Fruit fly (Drosophila melanogaster) whole organism, embryonic: ENCODE measurements around the gene Abcd1.

ENCODE experiments used
- BEAF-32 ChIP-seq: fragments of 200-800 bp; sonication (Bioruptor generic); optimal IDR thresholded peaks from 3 replicates; lab custom pipeline; 2017; ENCODE audit warnings: missing biosample characterization, missing genetic modification characterization, mild to moderate bottlenecking, moderate library complexity, missing genetic modification reagents
- Bgb ChIP-seq: fragments of 200-800 bp; sonication (Bioruptor generic); IDR thresholded peaks from 2 replicates; pipeline ENCODE4 v1.3.6; 2022; ENCODE audit warnings: missing biosample characterization, missing genetic modification characterization; ENCODE audit not compliant: partially characterized antibody
- Bteb2 ChIP-seq: fragments of 200-800 bp; sonication (Bioruptor generic); optimal IDR thresholded peaks from 2 replicates; lab custom pipeline; 2016; ENCODE audit warnings: missing biosample characterization, missing genetic modification characterization
- CG1024 ChIP-seq: fragments of 200-800 bp; sonication (Bioruptor generic); IDR thresholded peaks from 2 replicates; pipeline ENCODE4 v1.3.6; 2022; ENCODE audit warnings: missing biosample characterization, missing genetic modification characterization
- CG10267 ChIP-seq: fragments of 200-800 bp; sonication (Bioruptor generic); optimal IDR thresholded peaks from 2 replicates; lab custom pipeline; 2018; ENCODE audit warnings: missing biosample characterization, mild to moderate bottlenecking, missing genetic modification characterization, moderate library complexity
- CG13624 ChIP-seq: fragments of 200-800 bp; sonication (Bioruptor generic); optimal IDR thresholded peaks from 2 replicates; lab custom pipeline; 2016; ENCODE audit warnings: missing biosample characterization, missing genetic modification characterization
- CG1603 ChIP-seq: fragments of 200-800 bp; sonication (Bioruptor generic); optimal IDR thresholded peaks from 2 replicates; lab custom pipeline; 2019; ENCODE audit warnings: missing biosample characterization, mild to moderate bottlenecking, missing genetic modification characterization, moderate library complexity
- CG17802 ChIP-seq: fragments of 200-800 bp; sonication (Bioruptor generic); optimal IDR thresholded peaks from 2 replicates; lab custom pipeline; 2018; ENCODE audit warnings: missing biosample characterization, mild to moderate bottlenecking, missing genetic modification characterization, moderate library complexity
- CG30020 ChIP-seq: fragments of 200-800 bp; optimal IDR thresholded peaks from 2 replicates; lab custom pipeline; 2019; ENCODE audit warnings: missing biosample characterization, mild to moderate bottlenecking, missing genetic modification characterization, moderate library complexity
- CG4617 ChIP-seq: fragments of 200-800 bp; sonication (Bioruptor generic); optimal IDR thresholded peaks from 3 replicates; lab custom pipeline; 2016; ENCODE audit warnings: missing biosample characterization, missing genetic modification characterization, borderline replicate concordance
- CG5953 ChIP-seq: fragments of 200-800 bp; sonication (Bioruptor generic); IDR thresholded peaks from 2 replicates; pipeline ENCODE4 v1.3.6; 2022; ENCODE audit warnings: missing biosample characterization, missing genetic modification characterization
- CG6254 ChIP-seq: fragments of 200-800 bp; sonication (Bioruptor generic); optimal IDR thresholded peaks from 3 replicates; lab custom pipeline; 2017; ENCODE audit warnings: mild to moderate bottlenecking, missing biosample characterization, missing genetic modification reagents, missing genetic modification characterization
- CG7271 ChIP-seq: fragments of 200-800 bp; sonication (Bioruptor generic); optimal IDR thresholded peaks from 2 replicates; lab custom pipeline; 2018; ENCODE audit warnings: missing biosample characterization, mild to moderate bottlenecking, missing genetic modification characterization, moderate library complexity
- CG7357 ChIP-seq: fragments of 200-800 bp; sonication (Bioruptor generic); IDR thresholded peaks from 3 replicates; pipeline ENCODE4 v1.3.6; 2022; ENCODE audit warnings: missing biosample characterization, missing genetic modification characterization
- CG7745 ChIP-seq: fragments of 200-800 bp; sonication (Bioruptor generic); optimal IDR thresholded peaks from 2 replicates; lab custom pipeline; 2018; ENCODE audit warnings: missing biosample characterization, mild to moderate bottlenecking, missing genetic modification characterization, moderate library complexity
- CG7839 ChIP-seq: fragments of 200-800 bp; sonication (Bioruptor generic); optimal IDR thresholded peaks from 3 replicates; lab custom pipeline; 2018; ENCODE audit warnings: missing biosample characterization, mild to moderate bottlenecking, missing genetic modification characterization, moderate library complexity
- CHES-1-like ChIP-seq: fragments of 200-800 bp; sonication (Bioruptor generic); optimal IDR thresholded peaks from 2 replicates; lab custom pipeline; 2016; ENCODE audit warnings: missing biosample characterization, missing genetic modification characterization
- Dfd ChIP-seq, 2 experiments: fragments of >200 bp; optimal IDR thresholded peaks; 2 replicates each; lab custom pipeline; 2017; ENCODE audit warnings: missing biosample characterization in 2 of 2, missing genetic modification characterization in 2 of 2
- Dref ChIP-seq: fragments of 200-800 bp; sonication (Bioruptor generic); IDR thresholded peaks from 2 replicates; pipeline ENCODE4 v1.3.6; 2022; ENCODE audit warnings: missing biosample characterization, missing genetic modification characterization
- Ets97D ChIP-seq: fragments of 200-800 bp; sonication (Bioruptor generic); optimal IDR thresholded peaks from 3 replicates; lab custom pipeline; 2016; ENCODE audit warnings: missing biosample characterization, missing genetic modification characterization
- Hmr ChIP-seq: fragments of 200-800 bp; sonication (Bioruptor generic); optimal IDR thresholded peaks from 3 replicates; lab custom pipeline; 2017; ENCODE audit warnings: mild to moderate bottlenecking, missing biosample characterization, missing genetic modification reagents, missing genetic modification characterization
- Hr78 ChIP-seq, 2 experiments: fragments of 200-800 bp in 1 of 2; fragments of >200 bp in 1 of 2; sonication (Bioruptor generic) in 1 of 2; optimal IDR thresholded peaks; 2 replicates each; lab custom pipeline; 2017 to 2019; ENCODE audit warnings: missing biosample characterization in 2 of 2, missing genetic modification characterization in 2 of 2, mild to moderate bottlenecking in 1 of 2, moderate library complexity in 1 of 2
- Hsf ChIP-seq: fragments of 200-800 bp; sonication (Bioruptor generic); optimal IDR thresholded peaks from 3 replicates; lab custom pipeline; 2016; ENCODE audit warnings: missing biosample characterization, missing genetic modification characterization
- NC2α ChIP-seq: fragments of 200-800 bp; sonication (Bioruptor generic); optimal IDR thresholded peaks from 2 replicates; lab custom pipeline; 2016; ENCODE audit warnings: missing biosample characterization, missing genetic modification characterization
- NFAT ChIP-seq: fragments of 200-800 bp; sonication (Bioruptor generic); IDR thresholded peaks from 2 replicates; pipeline ENCODE4 v1.3.6; 2022; ENCODE audit warnings: missing biosample characterization, missing genetic modification characterization
- Neu2 ChIP-seq: fragments of 200-800 bp; sonication (Bioruptor generic); optimal IDR thresholded peaks from 3 replicates; lab custom pipeline; 2016; ENCODE audit warnings: missing biosample characterization, missing genetic modification characterization, borderline replicate concordance
- Ptx1 ChIP-seq: fragments of 200-800 bp; sonication (Bioruptor generic); IDR thresholded peaks from 2 replicates; pipeline ENCODE4 v1.3.6; 2022; ENCODE audit warnings: missing biosample characterization, missing genetic modification characterization
- Sry-δ ChIP-seq: fragments of 200-800 bp; sonication (Bioruptor generic); optimal IDR thresholded peaks from 2 replicates; lab custom pipeline; 2016; ENCODE audit warnings: missing biosample characterization, missing genetic modification characterization
- YL-1 ChIP-seq: fragments of 200-800 bp; sonication (Bioruptor generic); optimal IDR thresholded peaks from 3 replicates; lab custom pipeline; 2017; ENCODE audit warnings: missing biosample characterization, mild to moderate bottlenecking, missing genetic modification characterization
- chn ChIP-seq: fragments of 200-800 bp; sonication (Bioruptor generic); optimal IDR thresholded peaks from 2 replicates; lab custom pipeline; 2016; ENCODE audit warnings: missing biosample characterization, missing genetic modification characterization
- dpn ChIP-seq, 2 experiments: fragments of 200-800 bp; sonication (Bioruptor generic); optimal IDR thresholded peaks; 3 replicates each; lab custom pipeline; 2016; ENCODE audit warnings: missing biosample characterization in 2 of 2, missing genetic modification characterization in 2 of 2
- emc ChIP-seq: fragments of 200-800 bp; sonication (Bioruptor generic); optimal IDR thresholded peaks from 2 replicates; lab custom pipeline; 2016; ENCODE audit warnings: missing biosample characterization, missing genetic modification characterization
- eve ChIP-seq, 2 experiments: fragments of >200 bp; optimal IDR thresholded peaks; 2 replicates each; lab custom pipeline; 2017; ENCODE audit warnings: missing biosample characterization in 2 of 2, missing genetic modification characterization in 2 of 2
- exex ChIP-seq: fragments of 200-800 bp; sonication (Bioruptor generic); optimal IDR thresholded peaks from 4 replicates; lab custom pipeline; 2018; ENCODE audit warnings: missing biosample characterization, mild to moderate bottlenecking, missing genetic modification characterization, moderate library complexity
- gcm ChIP-seq: fragments of 200-800 bp; sonication (Bioruptor generic); optimal IDR thresholded peaks from 2 replicates; lab custom pipeline; 2019; ENCODE audit warnings: missing biosample characterization, mild to moderate bottlenecking, missing genetic modification characterization, moderate library complexity
- gfzf ChIP-seq: fragments of 200-800 bp; sonication (Bioruptor generic); optimal IDR thresholded peaks from 2 replicates; lab custom pipeline; 2016; ENCODE audit warnings: missing biosample characterization, mild to moderate bottlenecking, missing genetic modification characterization, moderate library complexity
- gsb-n ChIP-seq: fragments of 200-800 bp; sonication (Bioruptor generic); optimal IDR thresholded peaks from 3 replicates; lab custom pipeline; 2018; ENCODE audit warnings: missing biosample characterization, mild to moderate bottlenecking, missing genetic modification characterization
- hth ChIP-seq: fragments of >200 bp; optimal IDR thresholded peaks from 2 replicates; lab custom pipeline; 2017; ENCODE audit warnings: inconsistent platforms
- maf-S ChIP-seq: fragments of 200-800 bp; sonication (Bioruptor generic); optimal IDR thresholded peaks from 2 replicates; lab custom pipeline; 2016; ENCODE audit warnings: missing biosample characterization, missing genetic modification characterization
- onecut ChIP-seq: fragments of 200-800 bp; sonication (Bioruptor generic); IDR thresholded peaks from 2 replicates; pipeline ENCODE4 v1.3.6; 2022; ENCODE audit warnings: missing biosample characterization, missing genetic modification characterization
- pho ChIP-seq: fragments of 200-800 bp; sonication (Bioruptor generic); optimal IDR thresholded peaks from 2 replicates; lab custom pipeline; 2016; ENCODE audit warnings: missing biosample characterization, missing genetic modification characterization
- phol ChIP-seq: fragments of 200-800 bp; sonication (Bioruptor generic); optimal IDR thresholded peaks from 3 replicates; lab custom pipeline; 2018; ENCODE audit warnings: missing biosample characterization, mild to moderate bottlenecking, missing genetic modification characterization, moderate library complexity
- row ChIP-seq: fragments of 200-800 bp; sonication (Bioruptor generic); IDR thresholded peaks from 3 replicates; pipeline ENCODE4 v1.3.6; 2022; ENCODE audit warnings: missing biosample characterization, missing genetic modification characterization
- sens ChIP-seq: fragments of 200-800 bp; sonication (Bioruptor generic); peaks from one replicate; lab custom pipeline; 2016; ENCODE audit warnings: missing biosample characterization, missing genetic modification characterization
- ssp ChIP-seq: fragments of 200-800 bp; sonication (Bioruptor generic); IDR thresholded peaks from 2 replicates; pipeline ENCODE4 v1.3.6; 2022; ENCODE audit warnings: missing biosample characterization, missing genetic modification characterization
- tll ChIP-seq, 2 experiments: fragments of 200-800 bp in 1 of 2; fragments of >200 bp in 1 of 2; sonication (Bioruptor generic) in 1 of 2; optimal IDR thresholded peaks; 2 replicates each; lab custom pipeline; 2017 to 2019; ENCODE audit warnings: missing biosample characterization in 2 of 2, missing genetic modification characterization in 2 of 2, mild to moderate bottlenecking in 1 of 2, moderate library complexity in 1 of 2
- zfh2 ChIP-seq: fragments of 200-800 bp; sonication (Bioruptor generic); optimal IDR thresholded peaks from 2 replicates; lab custom pipeline; 2016; ENCODE audit warnings: missing biosample characterization, missing genetic modification characterization

Gene Abcd1

dm6 chr4:207001-207400, 13.4 kb upstream of the Abcd1 start:
- peak; percentile 64 for TF ChIP-seq CG7357 (GFP tag; lab: Robert Waterston, UW)
- peak; percentile 74 for TF ChIP-seq CG30020 (tag; lab: Kevin White, UChicago)
- TF ChIP-seq CG1024 (GFP tag; lab: Robert Waterston, UW), result peak; percentile 85
- TF ChIP-seq CG17802 (tag; lab: Kevin White, UChicago), result peak; percentile 77
- TF ChIP-seq ssp, result peak; percentile 92
- peak; percentile 34; the same call in 1 of the 2 replicates for TF ChIP-seq Dref (GFP tag; lab: Robert Waterston, UW)
- TF ChIP-seq CG1603, result peak; percentile 74
- peak; percentile 24; the same call in 1 of the 3 replicates for TF ChIP-seq row
- TF ChIP-seq, all 482 proteins: peak for 8; not testable (repeated sequence) for 474

DNA sequence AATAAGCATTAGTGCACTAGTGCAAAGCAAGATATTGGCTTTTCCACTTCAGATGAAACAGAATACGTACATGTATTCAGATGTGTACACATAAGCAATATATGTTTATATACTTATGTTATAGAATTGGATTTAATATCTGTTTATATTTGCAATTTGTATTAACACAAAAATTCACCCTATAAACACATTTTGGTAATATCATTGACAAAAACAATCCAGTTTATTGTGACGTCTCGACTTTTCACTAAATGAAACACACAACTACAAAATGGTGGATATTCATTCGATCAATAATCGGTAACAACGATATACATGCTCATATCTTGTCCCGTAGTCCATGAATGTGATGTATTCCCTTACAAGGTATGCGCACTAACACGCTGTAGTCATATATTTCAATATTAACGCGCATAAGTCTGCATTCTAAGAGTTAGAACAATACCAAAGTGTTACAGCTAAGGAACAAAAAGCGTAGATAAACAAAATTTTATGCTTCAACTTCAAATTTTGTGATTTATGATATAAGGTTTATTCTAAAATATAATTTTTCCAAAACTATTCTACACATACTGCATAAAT, 12.1 kb upstream of the Abcd1 start, which contains the start of gene CG31998:
Gene CG31998 (minus strand): TSS at position 275 of the 582 bp plus-strand sequence.
- TF ChIP-seq gfzf (GFP tag; lab: Kevin White, UChicago) (peak; percentile 18), CG4617 (peak; percentile 73), eve (GFP tag; optimal IDR thresholded peaks at IDR 0.05; lab: Kevin White, UChicago) (no peak), ssp (peak; percentile 100), Hr78 (GFP tag; optimal IDR thresholded peaks at IDR 0.05; lab: Kevin White, UChicago) (peak in 1 of 2 experiments; percentile 3), CG13624 (GFP tag; lab: Kevin White, UChicago) (peak; percentile 23), emc (no peak), CG1024 (GFP tag; lab: Robert Waterston, UW) (peak; percentile 99), onecut (GFP tag; lab: Robert Waterston, UW) (peak; percentile 70), phol (tag; lab: Kevin White, UChicago) (peak; percentile 95), Sry-δ (GFP tag; lab: Kevin White, UChicago) (peak; percentile 72), sens (GFP tag; lab: Kevin White, UChicago) (peak; percentile 68), Hmr (GFP tag; lab: Kevin White, UChicago) (no peak), CG6254 (GFP tag; lab: Kevin White, UChicago) (no peak), gsb-n (tag; lab: Kevin White, UChicago) (no peak), dpn (GFP tag; optimal IDR thresholded peaks at IDR 0.05; lab: Kevin White, UChicago) (peak in 1 of 2 experiments; percentile 31), zfh2 (GFP tag; lab: Kevin White, UChicago) (peak; percentile 19), CG1603 (peak; percentile 100), CG7271 (tag; lab: Kevin White, UChicago) (no peak), chn (GFP tag; lab: Kevin White, UChicago) (no peak), NFAT (GFP tag; lab: Robert Waterston, UW) (no peak), Ets97D (GFP tag; lab: Kevin White, UChicago) (peak; percentile 76), gcm (GFP tag; lab: Kevin White, UChicago) (no peak), exex (tag; lab: Kevin White, UChicago) (no peak), CG17802 (tag; lab: Kevin White, UChicago) (peak; percentile 98), pho (GFP tag; lab: Kevin White, UChicago) (peak; percentile 8), Neu2 (GFP tag; lab: Kevin White, UChicago) (peak; percentile 20), Bgb (GFP tag; lab: Robert Waterston, UW) (no peak; the same call in 1 of the 2 replicates), CG7839 (tag; lab: Kevin White, UChicago) (no peak), CG7745 (tag; lab: Kevin White, UChicago) (no peak), Dfd (GFP tag; optimal IDR thresholded peaks at IDR 0.05; lab: Kevin White, UChicago) (peak in 1 of 2 experiments; percentile 59), CG10267 (tag; lab: Kevin White, UChicago) (peak; percentile 11), BEAF-32 (peak; percentile 66), row (peak; percentile 86), hth (lab: Kevin White, UChicago) (no peak), Ptx1 (GFP tag; lab: Robert Waterston, UW) (no peak), tll (GFP tag; optimal IDR thresholded peaks at IDR 0.05; lab: Kevin White, UChicago) (peak in 1 of 2 experiments; percentile 43), CG5953 (no peak), CG30020 (tag; lab: Kevin White, UChicago) (peak; percentile 99), maf-S (GFP tag; lab: Kevin White, UChicago) (no peak), Bteb2 (GFP tag; lab: Kevin White, UChicago) (no peak), Hsf (peak; percentile 34), YL-1 (GFP tag; lab: Kevin White, UChicago) (peak; percentile 68), CHES-1-like (GFP tag; lab: Kevin White, UChicago) (peak; percentile 14), NC2α (GFP tag; lab: Kevin White, UChicago) (no peak)
